Worm (Caenorhabditis elegans): ENCODE measurements around the gene Y7A5A.7.

ce11 chrX:15847543-15848087, 43.6 kb upstream of the Y7A5A.7 start, which contains the start of gene F59F4.3:
- TF ChIP-seq ztf-11 (tag; optimal IDR thresholded peaks at IDR 0.05) (no peak), aha-1 (tag; optimal IDR thresholded peaks at IDR 0.05) (no peak), unc-62 (GFP tag; optimal IDR thresholded peaks at IDR 0.05) (no peak)
